Worm (Caenorhabditis elegans) whole organism, L1 larva: ENCODE results near the gene C47E12.3.

ENCODE experiments used
- aly-2 ChIP-seq: fragments of 150-350 bp; optimal IDR thresholded peaks from 2 replicates; lab custom pipeline; 2014; ENCODE audit warnings: missing biosample characterization, missing genetic modification characterization
- fos-1 ChIP-seq: fragments of 150-350 bp; optimal IDR thresholded peaks from 2 replicates; lab custom pipeline; 2014; ENCODE audit warnings: missing biosample characterization, missing genetic modification characterization
- nhr-12 ChIP-seq: sonication (generic microtip); optimal IDR thresholded peaks from 2 replicates; lab custom pipeline; 2017; ENCODE audit warnings: missing biosample characterization, missing genetic modification characterization
- unc-62 ChIP-seq: fragments of 150-350 bp; optimal IDR thresholded peaks from 2 replicates; lab custom pipeline; 2014; ENCODE audit warnings: missing biosample characterization, missing genetic modification reagents, missing genetic modification characterization
- unc-86 ChIP-seq: sonication (generic microtip); optimal IDR thresholded peaks from 2 replicates; lab custom pipeline; 2016; ENCODE audit warnings: missing genetic modification characterization, missing compliant biosample characterization
- zip-4 ChIP-seq: fragments of 200-800 bp; sonication (Bioruptor generic); optimal IDR thresholded peaks from 2 replicates; lab custom pipeline; 2018; ENCODE audit warnings: mild to moderate bottlenecking, missing genetic modification characterization, moderate library complexity, missing compliant biosample characterization

DNA sequence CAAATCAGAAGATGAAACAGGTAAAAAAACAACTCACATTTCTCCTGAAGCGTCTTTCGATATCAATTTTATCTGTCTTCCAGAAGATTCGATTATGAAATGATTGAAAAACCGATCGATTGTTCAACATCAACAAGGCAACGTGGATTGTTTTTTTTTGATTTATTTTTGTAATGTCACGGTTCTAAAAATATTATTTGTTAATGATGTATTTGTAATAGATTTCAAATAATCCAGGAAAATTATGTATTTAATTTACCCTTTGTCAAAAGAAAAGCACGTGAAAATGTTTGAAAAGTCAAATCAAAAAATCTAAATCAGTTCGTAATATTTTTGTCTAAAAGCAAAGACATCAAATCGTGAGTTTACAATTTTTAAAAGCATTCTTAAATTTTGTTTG lies 32.6 kb downstream of the C47E12.3 start, which contains the start of the genes kin-5 and C47E12.11:
- no peak for TF ChIP-seq unc-62 (GFP tag; lab: Kevin White, UChicago)
- no peak for TF ChIP-seq unc-86 (tag; lab: Kevin White, UChicago)
- TF ChIP-seq nhr-12 (tag; lab: Kevin White, UChicago) = no peak
- no peak for TF ChIP-seq aly-2 (tag; lab: Kevin White, UChicago)
- no peak for TF ChIP-seq zip-4 (GFP tag; lab: Kevin White, UChicago)
- no peak for TF ChIP-seq fos-1 (tag; lab: Kevin White, UChicago)
